Worm (Caenorhabditis elegans) whole organism, young adult: ENCODE data around the gene tsp-9.

Source experiments
- C06A6.2 ChIP-seq: fragments of 200-800 bp; sonication (Bioruptor generic); conservative IDR thresholded peaks from 2 replicates; pipeline ENCODE4 v1.3.6; 2022; ENCODE audit warnings: missing genetic modification characterization, missing compliant biosample characterization
- ceh-79 ChIP-seq: sonication (generic microtip); optimal IDR thresholded peaks from 2 replicates; lab custom pipeline; 2017; ENCODE audit warnings: mild to moderate bottlenecking, missing genetic modification characterization, missing compliant biosample characterization
- tlf-1 ChIP-seq: fragments of 200-800 bp; sonication (Bioruptor generic); optimal IDR thresholded peaks from 2 replicates; lab custom pipeline; 2018; ENCODE audit warnings: mild to moderate bottlenecking, missing genetic modification characterization, missing compliant biosample characterization

DNA sequence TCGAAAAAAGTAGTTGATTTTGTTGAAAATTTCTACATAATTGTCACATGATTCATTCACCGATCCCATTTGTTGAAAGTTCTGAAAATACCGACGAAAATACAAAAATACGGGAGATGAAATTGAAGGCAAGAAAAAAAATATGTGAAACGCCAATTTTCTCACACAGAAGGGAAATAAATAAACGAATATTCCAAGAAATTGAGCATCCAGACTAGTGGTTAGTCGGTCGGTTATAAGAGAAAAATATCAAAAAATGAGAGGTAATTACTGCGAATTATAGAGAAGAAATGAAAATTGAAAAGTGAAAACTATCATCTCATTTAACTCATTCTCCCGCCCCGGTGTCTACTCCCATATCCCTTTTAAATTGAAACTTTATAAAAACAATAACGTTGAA, 9.7 kb downstream of the tsp-9 start, which contains the start of gene npr-11:
- TF ChIP-seq ceh-79 (tag; lab: Kevin White, UChicago) (no peak), C06A6.2 (GFP tag; lab: Robert Waterston, UW) (no peak), tlf-1 (GFP tag; lab: Kevin White, UChicago) (no peak)
